Fruit fly (Drosophila melanogaster): Measurements from ENCODE around the gene Cht2.
A peak's percentile ranks its signal among the peaks of the same experiment; 100 is the strongest.

The Cht2 gene

dm6 chr3L:1794164-1794942 lies 38.6 kb upstream of the Cht2 start:
- TF ChIP-seq fru (GFP tag; optimal IDR thresholded peaks at IDR 0.05) (no peak), Rel (GFP tag; optimal IDR thresholded peaks at IDR 0.05) (no peak), Rel (tag; optimal IDR thresholded peaks at IDR 0.05) (peak; percentile 28), pan (optimal IDR thresholded peaks at IDR 0.05) (no peak), Dif (GFP tag; optimal IDR thresholded peaks at IDR 0.05; ENCODE audit: partially characterized antibody) (peak; percentile 68), CrebA (GFP tag; optimal IDR thresholded peaks at IDR 0.05; ENCODE audit: borderline replicate concordance) (no peak), dl (GFP tag; optimal IDR thresholded peaks at IDR 0.05; ENCODE audit: insufficient read depth in 1 of 2, partially characterized antibody in 2 of 2) (peak in 1 of 2 experiments; percentile 37)

- TF ChIP-seq CG32264 (GFP tag; optimal IDR thresholded peaks at IDR 0.05) (no peak), Abd-B (GFP tag; optimal IDR thresholded peaks at IDR 0.05) (no peak), sv (GFP tag; optimal IDR thresholded peaks at IDR 0.05) (no peak), ey (GFP tag; optimal IDR thresholded peaks at IDR 0.05) (no peak), Dfd (GFP tag; optimal IDR thresholded peaks at IDR 0.05) (no peak), GATAd (GFP tag; optimal IDR thresholded peaks at IDR 0.05) (no peak), tai (GFP tag; optimal IDR thresholded peaks at IDR 0.05) (no peak), usp (GFP tag; optimal IDR thresholded peaks at IDR 0.05) (no peak), Vsx2 (GFP tag; optimal IDR thresholded peaks at IDR 0.05; ENCODE audit: partially characterized antibody) (no peak), brk (GFP tag; optimal IDR thresholded peaks at IDR 0.05) (no peak), CrebA (GFP tag; optimal IDR thresholded peaks at IDR 0.05; ENCODE audit: borderline replicate concordance) (no peak)
Measured at dm6 chr3L:1789339-1789738, 33.6 kb upstream of the Cht2 start.

- no peak for TF ChIP-seq Hr83 (GFP tag; optimal IDR thresholded peaks at IDR 0.05; ENCODE audit: poor library complexity, severe bottlenecking)
- no peak for TF ChIP-seq Myc (optimal IDR thresholded peaks at IDR 0.05)
- no peak for TF ChIP-seq Rel (GFP tag; optimal IDR thresholded peaks at IDR 0.05)
- peak; percentile 91 for TF ChIP-seq Rel (tag; optimal IDR thresholded peaks at IDR 0.05)
- TF ChIP-seq Hr78 (GFP tag; optimal IDR thresholded peaks at IDR 0.05) = no peak
Measured at dm6 chr3L:1784092-1784491, 28.4 kb upstream of the Cht2 start.

- TF ChIP-seq pan (optimal IDR thresholded peaks at IDR 0.05) (no peak), CG9705 (GFP tag; optimal IDR thresholded peaks at IDR 0.05) (no peak), Sp1 (GFP tag; optimal IDR thresholded peaks at IDR 0.05) (no peak), tai (GFP tag; optimal IDR thresholded peaks at IDR 0.05) (no peak), h (GFP tag; optimal IDR thresholded peaks at IDR 0.05) (no peak), rgr (GFP tag; optimal IDR thresholded peaks at IDR 0.05) (no peak), Vsx2 (GFP tag; optimal IDR thresholded peaks at IDR 0.05; ENCODE audit: partially characterized antibody) (no peak), br (GFP tag; optimal IDR thresholded peaks at IDR 0.05) (no peak), fru (GFP tag; optimal IDR thresholded peaks at IDR 0.05) (no peak), N (GFP tag; optimal IDR thresholded peaks at IDR 0.05) (no peak), Rel (GFP tag; optimal IDR thresholded peaks at IDR 0.05) (no peak), Rel (tag; optimal IDR thresholded peaks at IDR 0.05) (no peak)
Measured at dm6 chr3L:1777249-1777648, 21.5 kb upstream of the Cht2 start, which contains the start of the genes CG2021 and mRpL46. Gene CG2021 (minus strand): TSS chr3L:1777411. Gene mRpL46 (plus strand): TSS chr3L:1777439.

- TF ChIP-seq Jra (GFP tag; optimal IDR thresholded peaks at IDR 0.05) = no peak
- peak; percentile 98 for TF ChIP-seq OdsH (GFP tag; optimal IDR thresholded peaks at IDR 0.05)
- no peak for TF ChIP-seq N (GFP tag; optimal IDR thresholded peaks at IDR 0.05)
- no peak for TF ChIP-seq Hr78 (GFP tag; optimal IDR thresholded peaks at IDR 0.05)
- no peak for TF ChIP-seq Dif (GFP tag; optimal IDR thresholded peaks at IDR 0.05; ENCODE audit: partially characterized antibody)
- TF ChIP-seq sv (GFP tag; optimal IDR thresholded peaks at IDR 0.05) = peak; percentile 89
- TF ChIP-seq br (GFP tag; optimal IDR thresholded peaks at IDR 0.05) = no peak
- TF ChIP-seq tai (GFP tag; optimal IDR thresholded peaks at IDR 0.05) = no peak
- peak; percentile 46 for TF ChIP-seq Hr83 (GFP tag; optimal IDR thresholded peaks at IDR 0.05; ENCODE audit: poor library complexity, severe bottlenecking)
- peak; percentile 87 for TF ChIP-seq GATAd (GFP tag; optimal IDR thresholded peaks at IDR 0.05)
- peak; percentile 93 for TF ChIP-seq ey (GFP tag; optimal IDR thresholded peaks at IDR 0.05)
- no peak for TF ChIP-seq CrebA (GFP tag; optimal IDR thresholded peaks at IDR 0.05; ENCODE audit: borderline replicate concordance)
- no peak for TF ChIP-seq Abd-B (GFP tag; optimal IDR thresholded peaks at IDR 0.05)
- no peak for TF ChIP-seq sage (GFP tag; optimal IDR thresholded peaks at IDR 0.05)
- no peak for TF ChIP-seq CG32264 (GFP tag; optimal IDR thresholded peaks at IDR 0.05)
- TF ChIP-seq brk (GFP tag; optimal IDR thresholded peaks at IDR 0.05) = no peak
- TF ChIP-seq foxo (GFP tag; optimal IDR thresholded peaks at IDR 0.05) = peak in 1 of 2 experiments; percentile 98
- peak; percentile 69 for TF ChIP-seq Rel (GFP tag; optimal IDR thresholded peaks at IDR 0.05)
- TF ChIP-seq Rel (tag; optimal IDR thresholded peaks at IDR 0.05) = peak; percentile 69
- TF ChIP-seq Dfd (GFP tag; optimal IDR thresholded peaks at IDR 0.05) = no peak
- TF ChIP-seq pan (optimal IDR thresholded peaks at IDR 0.05) = no peak
- TF ChIP-seq dsf (GFP tag; optimal IDR thresholded peaks at IDR 0.05; ENCODE audit: borderline replicate concordance) = no peak
- TF ChIP-seq Myc (optimal IDR thresholded peaks at IDR 0.05) = no peak
- TF ChIP-seq dmrt93B (GFP tag; optimal IDR thresholded peaks at IDR 0.05) = peak; percentile 84
- TF ChIP-seq dl (GFP tag; optimal IDR thresholded peaks at IDR 0.05; ENCODE audit: insufficient read depth in 1 of 2, partially characterized antibody in 2 of 2) = no peak
- no peak for TF ChIP-seq Hnf4 (GFP tag; optimal IDR thresholded peaks at IDR 0.05)
- TF ChIP-seq rgr (GFP tag; optimal IDR thresholded peaks at IDR 0.05) = peak; percentile 99
- TF ChIP-seq psq (GFP tag; optimal IDR thresholded peaks at IDR 0.05) = peak; percentile 97
Measured at dm6 chr3L:1774713-1775648, 19.2 kb upstream of the Cht2 start, which contains the start of the genes CG13933 and PolD2. Gene CG13933 (minus strand): TSS chr3L:1775147. Gene PolD2 (plus strand): TSS chr3L:1775633.
